Worm (Caenorhabditis elegans) whole organism, L4/young adult: Measurements from ENCODE around the gene Y37E11AM.3.

Experiments used
- W03F9.2 ChIP-seq: fragments of 150-350 bp; optimal IDR thresholded peaks from 2 replicates; lab custom pipeline; 2014; ENCODE audit warnings: missing biosample characterization, missing genetic modification characterization
- him-1 ChIP-seq: sonication (generic microtip); optimal IDR thresholded peaks from 2 replicates; lab custom pipeline; 2016; ENCODE audit warnings: missing genotype, missing genetic modification reagents, missing genetic modification characterization, missing compliant biosample characterization

DNA sequence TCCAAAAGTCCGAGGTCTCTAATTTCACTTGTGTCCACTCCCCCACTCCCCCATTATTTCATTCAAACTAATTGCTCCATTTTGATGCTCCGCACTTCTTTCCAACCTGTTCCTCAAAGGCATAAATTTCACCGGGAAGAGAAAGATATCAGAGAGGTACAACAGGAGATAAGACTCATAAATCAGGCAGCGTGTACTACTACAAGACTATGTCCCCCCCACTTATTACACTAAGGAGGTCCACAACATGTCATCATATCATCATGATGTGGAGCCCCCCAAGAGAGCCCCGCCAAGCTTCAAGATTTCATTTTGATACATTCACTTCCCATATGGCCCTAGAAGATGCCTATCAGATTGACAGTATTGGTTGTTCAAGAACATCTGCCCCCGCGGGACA lies 46.5 kb upstream of the Y37E11AM.3 start:
- TF ChIP-seq him-1 (tag; lab: Kevin White, UChicago) (no peak), W03F9.2 (no peak)
